Fruit fly (Drosophila melanogaster) whole organism, wandering third instar larva: ENCODE data around the gene dlg1.

Source experiments
- Abd-B ChIP-seq: fragments of >200 bp; optimal IDR thresholded peaks from 2 replicates; lab custom pipeline; 2017; ENCODE audit warnings: missing biosample characterization, missing genetic modification characterization
- CG9705 ChIP-seq: fragments of 200-800 bp; sonication (Bioruptor generic); optimal IDR thresholded peaks from 2 replicates; lab custom pipeline; 2018; ENCODE audit warnings: missing biosample characterization, mild to moderate bottlenecking, missing genetic modification characterization
- Dfd ChIP-seq: fragments of >200 bp; optimal IDR thresholded peaks from 2 replicates; lab custom pipeline; 2017; ENCODE audit warnings: missing biosample characterization, missing genetic modification characterization
- Dif ChIP-seq: fragments of 200-275, 200-300 bp; sonication (Bioruptor generic); optimal IDR thresholded peaks from 2 replicates; lab custom pipeline; 2018; ENCODE audit warnings: missing biosample characterization, missing genetic modification characterization; ENCODE audit not compliant: partially characterized antibody
- GATAd ChIP-seq: sonication (Bioruptor generic); optimal IDR thresholded peaks from 2 replicates; lab custom pipeline; 2016; ENCODE audit warnings: missing biosample characterization, missing genetic modification characterization
- Hr78 ChIP-seq: fragments of >200 bp; optimal IDR thresholded peaks from 2 replicates; lab custom pipeline; 2017; ENCODE audit warnings: missing biosample characterization, missing genetic modification characterization
- Hr83 ChIP-seq: fragments of 200-300 bp; sonication (Bioruptor generic); optimal IDR thresholded peaks from 2 replicates; lab custom pipeline; 2016; ENCODE audit warnings: missing biosample characterization, mild to moderate bottlenecking, missing genetic modification characterization, moderate library complexity; ENCODE audit not compliant: poor library complexity, severe bottlenecking
- Jra ChIP-seq: sonication (Bioruptor generic); optimal IDR thresholded peaks from 2 replicates; lab custom pipeline; 2016; ENCODE audit warnings: missing biosample characterization, missing genetic modification characterization
- Myc ChIP-seq: fragments of >200 bp; optimal IDR thresholded peaks from 2 replicates; lab custom pipeline; 2017
- N ChIP-seq: fragments of >200 bp; optimal IDR thresholded peaks from 2 replicates; lab custom pipeline; 2018; ENCODE audit warnings: missing biosample characterization, missing external identifiers, missing genetic modification characterization
- OdsH ChIP-seq: fragments of 200-800 bp; sonication (Bioruptor generic); optimal IDR thresholded peaks from 2 replicates; lab custom pipeline; 2016; ENCODE audit warnings: missing biosample characterization, mild to moderate bottlenecking, missing genetic modification characterization
- Rel ChIP-seq, 2 experiments: fragments of 200-800 bp; sonication (Bioruptor generic) in 1 of 2; optimal IDR thresholded peaks; 2 replicates in 1 of 2; 3 replicates in 1 of 2; lab custom pipeline; 2016 to 2019; ENCODE audit warnings: mild to moderate bottlenecking in 2 of 2, missing biosample characterization in 2 of 2, missing genetic modification characterization in 2 of 2, moderate library complexity in 1 of 2
- Sp1 ChIP-seq: fragments of 200-800 bp; sonication (Bioruptor generic); optimal IDR thresholded peaks from 3 replicates; lab custom pipeline; 2019; ENCODE audit warnings: missing biosample characterization, mild to moderate bottlenecking, missing genetic modification characterization, moderate library complexity
- Vsx2 ChIP-seq: fragments of 200-300, 225-300 bp; sonication (Bioruptor generic); optimal IDR thresholded peaks from 2 replicates; lab custom pipeline; 2018; ENCODE audit warnings: missing biosample characterization, missing genetic modification characterization; ENCODE audit not compliant: partially characterized antibody
- br ChIP-seq: fragments of 200-800 bp; sonication (Bioruptor generic); optimal IDR thresholded peaks from 2 replicates; lab custom pipeline; 2016; ENCODE audit warnings: missing biosample characterization, missing genetic modification characterization
- brk ChIP-seq: fragments of 200-800 bp; sonication (Bioruptor generic); optimal IDR thresholded peaks from 2 replicates; lab custom pipeline; 2016; ENCODE audit warnings: missing biosample characterization, mild to moderate bottlenecking, missing genetic modification characterization
- dsf ChIP-seq: sonication (Bioruptor generic); optimal IDR thresholded peaks from 2 replicates; lab custom pipeline; 2016; ENCODE audit warnings: missing biosample characterization, missing genetic modification characterization, borderline replicate concordance
- ey ChIP-seq: fragments of 200-800 bp; sonication (Bioruptor generic); optimal IDR thresholded peaks from 2 replicates; lab custom pipeline; 2016; ENCODE audit warnings: missing biosample characterization, missing genetic modification characterization
- foxo ChIP-seq, 2 experiments: fragments of 200-800 bp; sonication (Bioruptor generic); optimal IDR thresholded peaks; 2 replicates in 1 of 2; 3 replicates in 1 of 2; lab custom pipeline; 2016 to 2017; ENCODE audit warnings: missing biosample characterization in 2 of 2, missing genetic modification characterization in 2 of 2
- fru ChIP-seq: fragments of 200-800 bp; sonication (Bioruptor generic); optimal IDR thresholded peaks from 3 replicates; lab custom pipeline; 2016; ENCODE audit warnings: missing biosample characterization, mild to moderate bottlenecking, missing genetic modification characterization
- h ChIP-seq: fragments of 200-800 bp; sonication (Bioruptor generic); optimal IDR thresholded peaks from 3 replicates; lab custom pipeline; 2016; ENCODE audit warnings: missing biosample characterization, mild to moderate bottlenecking, missing genetic modification characterization
- jim ChIP-seq: fragments of 175-275, 200-325 bp; sonication (Bioruptor generic); optimal IDR thresholded peaks from 2 replicates; lab custom pipeline; 2016; ENCODE audit warnings: missing biosample characterization, mild to moderate bottlenecking, missing genetic modification characterization
- lola ChIP-seq: fragments of >200 bp; optimal IDR thresholded peaks from 2 replicates; lab custom pipeline; 2017; ENCODE audit warnings: missing biosample characterization, missing genetic modification characterization
- psq ChIP-seq: fragments of 200-800 bp; sonication (Bioruptor generic); optimal IDR thresholded peaks from 3 replicates; lab custom pipeline; 2017; ENCODE audit warnings: missing biosample characterization, mild to moderate bottlenecking, missing genetic modification characterization, moderate library complexity
- rgr ChIP-seq: fragments of 200-800 bp; sonication (Bioruptor generic); optimal IDR thresholded peaks from 3 replicates; lab custom pipeline; 2016; ENCODE audit warnings: missing biosample characterization, mild to moderate bottlenecking, missing genetic modification characterization
- sage ChIP-seq: fragments of 200-800 bp; sonication (Bioruptor generic); optimal IDR thresholded peaks from 2 replicates; lab custom pipeline; 2016; ENCODE audit warnings: missing biosample characterization, mild to moderate bottlenecking, missing genetic modification characterization
- sv ChIP-seq: fragments of 200-800 bp; sonication (Bioruptor generic); optimal IDR thresholded peaks from 3 replicates; lab custom pipeline; 2016; ENCODE audit warnings: missing biosample characterization, missing genetic modification characterization
- tai ChIP-seq: sonication (Bioruptor generic); optimal IDR thresholded peaks from 2 replicates; lab custom pipeline; 2016; ENCODE audit warnings: missing biosample characterization, missing genetic modification characterization
- woc ChIP-seq: sonication (Bioruptor generic); optimal IDR thresholded peaks from 2 replicates; lab custom pipeline; 2016; ENCODE audit warnings: missing biosample characterization, mild to moderate bottlenecking, missing genetic modification characterization

Gene dlg1

DNA sequence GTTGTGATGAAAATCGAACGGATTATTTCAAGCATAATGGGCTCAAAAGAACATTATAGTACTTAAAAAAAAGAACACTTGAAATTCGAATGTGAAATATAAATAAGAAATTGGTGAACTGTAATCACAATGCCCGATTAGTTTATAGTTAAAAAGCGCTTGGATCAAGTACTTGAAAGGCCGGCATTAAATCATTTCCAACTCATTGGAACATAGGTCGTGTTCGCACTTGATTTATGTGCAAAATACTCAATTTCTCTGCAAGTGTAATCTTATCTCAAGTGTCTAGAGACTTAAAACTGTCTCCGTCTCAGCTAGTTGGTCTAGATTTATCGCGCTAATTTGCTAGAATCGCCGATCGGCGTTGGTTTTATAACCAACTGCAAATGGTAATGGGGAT, 55.0 kb downstream of the dlg1 start:
- TF ChIP-seq GATAd (GFP tag; lab: Kevin White, UChicago) = no peak
- no peak for TF ChIP-seq Hr78 (GFP tag; lab: Kevin White, UChicago)
- TF ChIP-seq lola (GFP tag; lab: Kevin White, UChicago) = no peak
- TF ChIP-seq br (GFP tag; lab: Kevin White, UChicago) = no peak
- TF ChIP-seq Jra (GFP tag; lab: Kevin White, UChicago) = no peak

dm6 chrX:11425401-11425800, 55.9 kb downstream of the dlg1 start:
- TF ChIP-seq Myc (no peak), Jra (GFP tag; lab: Kevin White, UChicago) (no peak), lola (GFP tag; lab: Kevin White, UChicago) (no peak), Sp1 (no peak), psq (no peak), N (GFP tag; lab: Kevin White, UChicago) (no peak), h (GFP tag; lab: Kevin White, UChicago) (peak; percentile 0)

dm6 chrX:11425956-11426598, 56.6 kb downstream of the dlg1 start:
- TF ChIP-seq Rel (GFP tag; optimal IDR thresholded peaks at IDR 0.05; lab: Kevin White, UChicago) (no peak), Rel (tag; optimal IDR thresholded peaks at IDR 0.05; lab: Kevin White, UChicago) (peak; percentile 45), jim (GFP tag; lab: Kevin White, UChicago) (peak; percentile 4), Dfd (GFP tag; lab: Kevin White, UChicago) (no peak)

DNA sequence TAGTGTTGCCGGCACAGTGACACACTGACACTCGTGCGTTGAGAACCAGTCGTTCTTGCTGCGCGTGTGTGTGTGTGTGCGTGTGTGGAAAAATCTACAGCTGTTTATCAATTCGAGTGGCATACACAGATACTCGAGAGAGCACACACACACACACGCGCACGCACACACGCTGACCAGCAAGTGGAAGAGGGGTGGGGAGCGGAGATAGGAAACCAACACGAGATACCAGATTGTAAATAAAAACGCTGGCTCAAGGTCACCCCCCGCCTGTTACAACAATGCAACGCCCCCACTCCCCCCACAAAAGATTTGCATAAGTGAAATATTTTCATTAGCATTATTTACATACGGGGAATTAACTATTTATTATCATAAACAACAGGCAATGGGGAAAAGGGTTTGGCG, 57.8 kb downstream of the dlg1 start:
- TF ChIP-seq Myc (no peak), br (GFP tag; lab: Kevin White, UChicago) (peak; percentile 25), rgr (peak; percentile 28), jim (GFP tag; lab: Kevin White, UChicago) (no peak), brk (GFP tag; lab: Kevin White, UChicago) (no peak), foxo (GFP tag; optimal IDR thresholded peaks at IDR 0.05; lab: Kevin White, UChicago) (peak in 1 of 2 experiments; percentile 25), CG9705 (no peak), Hr83 (GFP tag; lab: Kevin White, UChicago) (peak; percentile 19), GATAd (GFP tag; lab: Kevin White, UChicago) (no peak), OdsH (GFP tag; lab: Kevin White, UChicago) (peak; percentile 22), fru (GFP tag; lab: Kevin White, UChicago) (peak; percentile 58), Rel (GFP tag; optimal IDR thresholded peaks at IDR 0.05; lab: Kevin White, UChicago) (no peak), Rel (tag; optimal IDR thresholded peaks at IDR 0.05; lab: Kevin White, UChicago) (peak; percentile 56), h (GFP tag; lab: Kevin White, UChicago) (peak; percentile 59), Abd-B (GFP tag; lab: Kevin White, UChicago) (no peak), Jra (GFP tag; lab: Kevin White, UChicago) (no peak), Dif (GFP tag; lab: Kevin White, UChicago) (no peak), Sp1 (peak; percentile 42)

dm6 chrX:11430940-11431339, 61.5 kb downstream of the dlg1 start:
- TF ChIP-seq tai = peak; percentile 13
- TF ChIP-seq Dif (GFP tag; lab: Kevin White, UChicago) = no peak
- no peak for TF ChIP-seq Rel (GFP tag; optimal IDR thresholded peaks at IDR 0.05; lab: Kevin White, UChicago)
- no peak for TF ChIP-seq Rel (tag; optimal IDR thresholded peaks at IDR 0.05; lab: Kevin White, UChicago)
- TF ChIP-seq sage (GFP tag; lab: Kevin White, UChicago) = no peak
- TF ChIP-seq Vsx2 = no peak
- peak; percentile 36 for TF ChIP-seq h (GFP tag; lab: Kevin White, UChicago)
- no peak for TF ChIP-seq rgr
- TF ChIP-seq ey = no peak
- TF ChIP-seq woc (GFP tag; lab: Kevin White, UChicago) = no peak
- TF ChIP-seq Sp1 = no peak
- no peak for TF ChIP-seq sv
- TF ChIP-seq, all 38 proteins: peak for 2

dm6 chrX:11433930-11434329, 64.5 kb downstream of the dlg1 start:
- TF ChIP-seq Myc (peak; percentile 17), dsf (GFP tag; lab: Kevin White, UChicago) (no peak)
